Worm (Caenorhabditis elegans) whole organism, L2 larva: ENCODE results near the gene B0554.5.

Experiments
- C34F6.9 ChIP-seq: fragments of 150-350 bp; optimal IDR thresholded peaks from 2 replicates; lab custom pipeline; 2014; ENCODE audit warnings: missing biosample characterization, missing genetic modification characterization
- F13H6.1 ChIP-seq: sonication (generic microtip); optimal IDR thresholded peaks from 2 replicates; lab custom pipeline; 2016; ENCODE audit warnings: missing genetic modification characterization, missing compliant biosample characterization
- R02D3.7 ChIP-seq: fragments of 150-350 bp; optimal IDR thresholded peaks from 2 replicates; lab custom pipeline; 2014; ENCODE audit warnings: missing biosample characterization, missing genetic modification characterization
- Y55F3AM.14 ChIP-seq: fragments of 200-800 bp; sonication (Bioruptor generic); optimal IDR thresholded peaks from 2 replicates; lab custom pipeline; 2018; ENCODE audit warnings: mild to moderate bottlenecking, missing genetic modification characterization, missing compliant biosample characterization
- ZK546.5 ChIP-seq: sonication (generic microtip); optimal IDR thresholded peaks from 2 replicates; lab custom pipeline; 2017; ENCODE audit warnings: missing biosample characterization, missing genetic modification characterization
- alr-1 ChIP-seq: fragments of 150-350 bp; optimal IDR thresholded peaks from 2 replicates; lab custom pipeline; 2014; ENCODE audit warnings: missing biosample characterization, missing genetic modification characterization
- aly-2 ChIP-seq: fragments of 150-350 bp; optimal IDR thresholded peaks from 2 replicates; lab custom pipeline; 2014; ENCODE audit warnings: missing biosample characterization, missing genetic modification characterization
- ama-1 ChIP-seq: fragments of 150-350 bp; optimal IDR thresholded peaks from 2 replicates; lab custom pipeline; 2018; ENCODE audit warnings: inconsistent platforms
- blmp-1 ChIP-seq: sonication (generic microtip); optimal IDR thresholded peaks from 2 replicates; lab custom pipeline; 2017; ENCODE audit warnings: missing genetic modification characterization, mild to moderate bottlenecking, missing compliant biosample characterization, antibody characterized with exemption, moderate library complexity; ENCODE audit not compliant: insufficient read depth
- ceh-16 ChIP-seq: fragments of 150-350 bp; optimal IDR thresholded peaks from 2 replicates; lab custom pipeline; 2014; ENCODE audit warnings: missing biosample characterization, missing genetic modification characterization
- crh-2 ChIP-seq: sonication (generic microtip); optimal IDR thresholded peaks from 2 replicates; lab custom pipeline; 2017; ENCODE audit warnings: missing biosample characterization, missing genetic modification characterization
- egl-27 ChIP-seq: sonication (generic microtip); optimal IDR thresholded peaks from 3 replicates; lab custom pipeline; 2017; ENCODE audit warnings: missing biosample characterization, missing genetic modification reagents, missing genetic modification characterization
- elt-1 ChIP-seq: fragments of 150-350 bp; optimal IDR thresholded peaks from 2 replicates; lab custom pipeline; 2014; ENCODE audit warnings: missing biosample characterization, missing genetic modification characterization
- elt-3 ChIP-seq: sonication (generic microtip); optimal IDR thresholded peaks from 2 replicates; lab custom pipeline; 2017; ENCODE audit warnings: missing biosample characterization, missing genetic modification characterization
- fos-1 ChIP-seq: fragments of 150-350 bp; optimal IDR thresholded peaks from 2 replicates; lab custom pipeline; 2014; ENCODE audit warnings: missing biosample characterization, missing genetic modification characterization
- gmeb-1 ChIP-seq: fragments of 150-350 bp; optimal IDR thresholded peaks from 2 replicates; lab custom pipeline; 2014; ENCODE audit warnings: missing biosample characterization, missing genetic modification characterization
- lin-13 ChIP-seq: fragments of 150-350 bp; optimal IDR thresholded peaks from 2 replicates; lab custom pipeline; 2014; ENCODE audit warnings: missing biosample characterization, missing genetic modification reagents, missing genetic modification characterization
- lin-39 ChIP-seq: fragments of 150-350 bp; optimal IDR thresholded peaks from 2 replicates; lab custom pipeline; 2014; ENCODE audit warnings: missing biosample characterization, missing genetic modification reagents, missing genetic modification characterization
- lsy-2 ChIP-seq, 2 experiments: fragments of 150-350 bp in 1 of 2; sonication (generic microtip) in 1 of 2; optimal IDR thresholded peaks; 2 replicates each; lab custom pipeline; 2014 to 2017; ENCODE audit warnings: missing biosample characterization in 2 of 2, missing genetic modification characterization in 2 of 2
- mab-5 ChIP-seq: fragments of 150-350 bp; optimal IDR thresholded peaks from 2 replicates; lab custom pipeline; 2014; ENCODE audit warnings: missing biosample characterization, missing genetic modification characterization
- nhr-10 ChIP-seq: sonication (generic microtip); optimal IDR thresholded peaks from 2 replicates; lab custom pipeline; 2017; ENCODE audit warnings: missing biosample characterization, missing genetic modification characterization
- nhr-12 ChIP-seq: fragments of 150-350 bp; optimal IDR thresholded peaks from 2 replicates; lab custom pipeline; 2014; ENCODE audit warnings: missing biosample characterization, missing genetic modification characterization
- nhr-129 ChIP-seq: fragments of 150-350 bp; optimal IDR thresholded peaks from 2 replicates; lab custom pipeline; 2014; ENCODE audit warnings: missing biosample characterization, missing genetic modification characterization
- nhr-23 ChIP-seq: fragments of 150-350 bp; optimal IDR thresholded peaks from 2 replicates; lab custom pipeline; 2014; ENCODE audit warnings: missing biosample characterization, missing genetic modification reagents, missing genetic modification characterization
- nhr-237 ChIP-seq: fragments of 150-350 bp; optimal IDR thresholded peaks from 2 replicates; lab custom pipeline; 2014; ENCODE audit warnings: missing biosample characterization, missing genetic modification characterization
- nhr-25 ChIP-seq: fragments of 150-350 bp; sonication (generic microtip); optimal IDR thresholded peaks from 3 replicates; lab custom pipeline; 2014; ENCODE audit warnings: missing biosample characterization, missing genetic modification characterization
- nhr-6 ChIP-seq: fragments of 150-350 bp; optimal IDR thresholded peaks from 2 replicates; lab custom pipeline; 2014; ENCODE audit warnings: missing biosample characterization, missing genetic modification characterization
- sem-4 ChIP-seq: fragments of 150-350 bp; optimal IDR thresholded peaks from 2 replicates; lab custom pipeline; 2014; ENCODE audit warnings: missing biosample characterization, missing genetic modification reagents, missing genetic modification characterization
- skn-1 ChIP-seq: sonication (generic microtip); optimal IDR thresholded peaks from 2 replicates; lab custom pipeline; 2017; ENCODE audit warnings: missing biosample characterization, missing genetic modification characterization
- sma-3 ChIP-seq: sonication (generic microtip); optimal IDR thresholded peaks from 2 replicates; lab custom pipeline; 2016; ENCODE audit warnings: missing genetic modification reagents, missing genetic modification characterization, missing compliant biosample characterization
- sma-9 ChIP-seq, 2 experiments: fragments of 150-350 bp in 1 of 2; sonication (generic microtip) in 1 of 2; optimal IDR thresholded peaks; 2 replicates each; lab custom pipeline; 2014 to 2016; ENCODE audit warnings: missing genetic modification characterization in 2 of 2, mild to moderate bottlenecking in 1 of 2, missing biosample characterization in 1 of 2, missing compliant biosample characterization in 1 of 2, missing genetic modification reagents in 1 of 2, moderate library complexity in 1 of 2
- snpc-4 ChIP-seq: fragments of 150-350 bp; optimal IDR thresholded peaks from 2 replicates; lab custom pipeline; 2014; ENCODE audit warnings: missing biosample characterization, missing genetic modification characterization
- unc-39 ChIP-seq: fragments of 150-350 bp; optimal IDR thresholded peaks from 2 replicates; lab custom pipeline; 2014; ENCODE audit warnings: missing biosample characterization, missing genetic modification characterization
- unc-55 ChIP-seq: fragments of 150-350 bp; sonication (generic microtip); optimal IDR thresholded peaks from 3 replicates; lab custom pipeline; 2014; ENCODE audit warnings: missing biosample characterization, missing genetic modification reagents, missing genetic modification characterization
- ztf-1 ChIP-seq: fragments of 200-800 bp; sonication (Bioruptor generic); conservative IDR thresholded peaks from 2 replicates; pipeline ENCODE4 v1.3.6; 2022; ENCODE audit warnings: missing genetic modification characterization, missing compliant biosample characterization
- ztf-11 ChIP-seq: sonication (generic microtip); optimal IDR thresholded peaks from 2 replicates; lab custom pipeline; 2017; ENCODE audit warnings: missing biosample characterization, missing genetic modification characterization
- ztf-4 ChIP-seq: fragments of 150-350 bp; optimal IDR thresholded peaks from 2 replicates; lab custom pipeline; 2014; ENCODE audit warnings: missing biosample characterization, missing genetic modification characterization

The B0554.5 gene

ce11 chrV:433898-434297, 9.7 kb downstream of the B0554.5 start, which contains the start of gene B0554.2:
B0554.2 (plus strand) TSS chrV:434198.
- TF ChIP-seq nhr-10 (tag; lab: Kevin White, UChicago) (no peak), nhr-6 (no peak), nhr-25 (tag; lab: Kevin White, UChicago) (no peak), snpc-4 (tag; lab: Kevin White, UChicago) (no peak), unc-55 (GFP tag; lab: Kevin White, UChicago) (no peak), aly-2 (tag; lab: Kevin White, UChicago) (no peak), C34F6.9 (tag; lab: Kevin White, UChicago) (no peak), nhr-129 (tag; lab: Kevin White, UChicago) (no peak), blmp-1 (no peak), ztf-11 (tag; lab: Kevin White, UChicago) (no peak), unc-39 (no peak), egl-27 (tag; lab: Kevin White, UChicago) (no peak), F13H6.1 (tag; lab: Kevin White, UChicago) (no peak), lsy-2 (tag; optimal IDR thresholded peaks at IDR 0.05; lab: Kevin White, UChicago) (no peak), skn-1 (tag; lab: Kevin White, UChicago) (no peak), Y55F3AM.14 (GFP tag; lab: Kevin White, UChicago) (no peak), ztf-4 (tag; lab: Kevin White, UChicago) (no peak), fos-1 (tag; lab: Kevin White, UChicago) (no peak)

DNA sequence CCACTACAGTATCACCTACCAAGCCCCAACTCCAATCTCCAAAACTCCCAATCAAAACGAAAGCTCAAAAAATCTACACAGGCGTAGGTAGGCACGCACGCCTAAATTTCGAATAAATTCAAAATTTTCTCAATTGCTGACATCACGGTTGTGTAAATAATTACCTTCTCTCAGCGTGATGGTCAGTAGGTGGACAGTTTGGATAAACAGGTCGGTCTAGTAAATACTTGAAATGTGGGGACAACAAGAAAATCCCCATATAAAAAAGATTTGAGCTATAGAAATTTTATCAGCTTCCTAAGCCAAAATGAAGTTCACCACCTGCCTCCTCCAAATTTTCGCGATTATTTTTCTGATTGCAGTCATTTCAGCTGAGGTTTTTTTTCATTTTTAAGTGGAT, 13.9 kb downstream of the B0554.5 start, which contains the start of gene B0554.1:
Gene B0554.1, plus strand, starts transcription at position 301 of the 400 bp plus-strand sequence.
- no peak for TF ChIP-seq nhr-237
- TF ChIP-seq sma-3 (GFP tag; lab: Kevin White, UChicago): no peak
- no peak for TF ChIP-seq lsy-2 (tag; optimal IDR thresholded peaks at IDR 0.05; lab: Kevin White, UChicago)
- TF ChIP-seq fos-1 (tag; lab: Kevin White, UChicago): no peak
- no peak for TF ChIP-seq C34F6.9 (tag; lab: Kevin White, UChicago)
- TF ChIP-seq lin-13 (GFP tag; lab: Kevin White, UChicago): no peak
- no peak for TF ChIP-seq ZK546.5
- TF ChIP-seq unc-39: no peak
- TF ChIP-seq elt-1 (tag; lab: Kevin White, UChicago): no peak
- no peak for TF ChIP-seq ztf-1
- no peak for TF ChIP-seq sma-9 (GFP tag; optimal IDR thresholded peaks at IDR 0.05; lab: Kevin White, UChicago)
- TF ChIP-seq sma-9 (tag; optimal IDR thresholded peaks at IDR 0.05; lab: Kevin White, UChicago): no peak
- no peak for TF ChIP-seq unc-55 (GFP tag; lab: Kevin White, UChicago)
- no peak for TF ChIP-seq F13H6.1 (tag; lab: Kevin White, UChicago)
- no peak for TF ChIP-seq sem-4 (tag; lab: Kevin White, UChicago)
- no peak for TF ChIP-seq gmeb-1
- no peak for TF ChIP-seq elt-3 (tag; lab: Kevin White, UChicago)
- TF ChIP-seq lin-39 (tag; lab: Kevin White, UChicago): no peak
- TF ChIP-seq nhr-12: no peak
- no peak for TF ChIP-seq egl-27 (tag; lab: Kevin White, UChicago)

ce11 chrV:439183-439749, 15.0 kb downstream of the B0554.5 start:
- TF ChIP-seq C34F6.9 (tag; lab: Kevin White, UChicago): no peak
- no peak for TF ChIP-seq alr-1 (tag; lab: Kevin White, UChicago)
- TF ChIP-seq ceh-16 (tag; lab: Kevin White, UChicago): no peak
- TF ChIP-seq lin-39 (tag; lab: Kevin White, UChicago): no peak
- no peak for TF ChIP-seq unc-39
- no peak for TF ChIP-seq sma-9 (GFP tag; optimal IDR thresholded peaks at IDR 0.05; lab: Kevin White, UChicago)
- TF ChIP-seq sma-9 (tag; optimal IDR thresholded peaks at IDR 0.05; lab: Kevin White, UChicago): no peak
- no peak for TF ChIP-seq mab-5
- TF ChIP-seq nhr-10 (tag; lab: Kevin White, UChicago): no peak
- TF ChIP-seq crh-2 (tag; lab: Kevin White, UChicago): no peak
- TF ChIP-seq nhr-237: no peak
- TF ChIP-seq lsy-2 (tag; optimal IDR thresholded peaks at IDR 0.05; lab: Kevin White, UChicago): no peak
- no peak for TF ChIP-seq fos-1 (tag; lab: Kevin White, UChicago)
- TF ChIP-seq nhr-6: no peak
- TF ChIP-seq sma-3 (GFP tag; lab: Kevin White, UChicago): no peak

DNA sequence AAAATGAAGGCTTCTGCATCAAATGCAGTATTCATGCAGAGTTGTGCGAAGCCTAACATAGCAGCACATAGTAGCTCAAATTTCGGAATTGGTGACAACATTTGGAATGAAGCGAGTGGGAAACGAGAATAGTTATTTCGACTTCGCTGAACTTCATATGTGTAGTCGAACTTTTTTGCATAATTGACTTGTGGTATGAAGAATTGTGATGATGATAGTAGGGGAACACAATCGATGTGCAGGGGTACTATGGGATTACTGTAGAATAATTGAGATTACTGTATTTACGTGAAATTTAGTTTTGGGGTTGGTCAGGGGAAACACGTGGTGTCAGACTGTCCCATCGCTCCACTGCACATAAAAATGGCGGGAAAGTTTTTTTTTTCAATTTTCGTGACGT, 16.7 kb downstream of the B0554.5 start, which contains the start of gene B0554.7:
Gene B0554.7, minus strand, starts transcription at position 101 of the 400 bp plus-strand sequence.
- TF ChIP-seq F13H6.1 (tag; lab: Kevin White, UChicago) (no peak), mab-5 (no peak), ceh-16 (tag; lab: Kevin White, UChicago) (no peak), ama-1 (lab: Kevin White, UChicago) (no peak), R02D3.7 (tag; lab: Kevin White, UChicago) (no peak), nhr-23 (tag; lab: Kevin White, UChicago) (no peak), crh-2 (tag; lab: Kevin White, UChicago) (no peak)
